Worm (Caenorhabditis elegans): ENCODE data around the gene sod-5.

The sod-5 gene

DNA sequence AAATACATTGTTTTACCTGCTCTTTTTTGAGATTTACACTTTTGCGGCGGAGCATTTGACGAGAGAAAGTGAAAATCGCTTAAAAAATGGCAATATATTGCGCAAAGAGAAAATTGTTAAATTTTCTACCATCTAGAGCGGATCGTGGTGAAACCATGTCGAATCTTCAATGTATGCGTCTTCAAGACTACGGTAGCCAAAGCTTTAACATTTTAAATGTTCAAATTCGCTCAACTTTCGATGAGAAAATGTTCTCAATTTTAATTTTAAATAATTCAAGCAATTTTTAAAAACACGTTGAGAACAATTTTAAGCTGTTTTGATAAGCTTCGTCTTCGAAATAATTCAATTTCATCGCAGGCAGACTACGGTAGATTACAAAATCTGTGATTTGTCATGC lies 42.9 kb downstream of the sod-5 start:
- TF ChIP-seq nhr-11 (tag; optimal IDR thresholded peaks at IDR 0.05): no peak
- TF ChIP-seq F37D6.2 (tag; optimal IDR thresholded peaks at IDR 0.05): no peak

ce11 chrII:4460851-4461250 lies 43.4 kb downstream of the sod-5 start, which contains the start of the genes T12C9.7 and vps-18:
TSS of gene T12C9.7 (minus strand) at chrII:4460951.
TSS of gene vps-18 (plus strand) at chrII:4461130.
- TF ChIP-seq daf-16 (GFP tag; optimal IDR thresholded peaks at IDR 0.05): no peak
- TF ChIP-seq daf-16 (tag; optimal IDR thresholded peaks at IDR 0.05): peak; percentile 5
- no peak for TF ChIP-seq hlh-30 (tag; optimal IDR thresholded peaks at IDR 0.05; ENCODE audit: insufficient read depth)

ce11 chrII:4462842-4463241 lies 45.4 kb downstream of the sod-5 start:
- no peak for TF ChIP-seq attf-4 (tag; optimal IDR thresholded peaks at IDR 0.05)
- TF ChIP-seq lin-1 (GFP tag; IDR thresholded peaks at IDR 0.05): no peak
- no peak for TF ChIP-seq lim-7 (GFP tag; IDR thresholded peaks at IDR 0.05)
- TF ChIP-seq F10B5.3 (tag; optimal IDR thresholded peaks at IDR 0.05): no peak
- no peak for TF ChIP-seq snpc-4 (tag; optimal IDR thresholded peaks at IDR 0.05)
- TF ChIP-seq nhr-25 (tag; optimal IDR thresholded peaks at IDR 0.05; ENCODE audit: borderline replicate concordance, insufficient read depth): no peak
- TF ChIP-seq mep-1 (tag; optimal IDR thresholded peaks at IDR 0.05): no peak
- TF ChIP-seq unc-62 (GFP tag; optimal IDR thresholded peaks at IDR 0.05 in 1 of 2): peak in 1 of 2 experiments; percentile 46
- TF ChIP-seq unc-62 (tag; optimal IDR thresholded peaks at IDR 0.05): no peak
- TF ChIP-seq pha-4 (GFP tag; IDR thresholded peaks at IDR 0.05): no peak
- no peak for TF ChIP-seq pha-4 (tag; optimal IDR thresholded peaks at IDR 0.05)
- TF ChIP-seq ztf-7 (tag; optimal IDR thresholded peaks at IDR 0.05): no peak
- no peak for TF ChIP-seq D1046.2 (GFP tag; IDR thresholded peaks at IDR 0.05)
- TF ChIP-seq jun-1 (tag; optimal IDR thresholded peaks at IDR 0.05): no peak
- TF ChIP-seq mdt-29 (GFP tag; IDR thresholded peaks at IDR 0.05): no peak
- TF ChIP-seq aha-1 (tag): peak; percentile 94

ce11 chrII:4467869-4468268 lies 50.4 kb downstream of the sod-5 start, which contains the start of gene W06B4.2:
TSS of gene W06B4.2 (plus strand) at chrII:4468169.
- TF ChIP-seq zfp-3 (GFP tag; conservative IDR thresholded peaks at IDR 0.05): no peak
- TF ChIP-seq tag-97 (GFP tag; IDR thresholded peaks at IDR 0.05): no peak
- TF ChIP-seq set-16 (GFP tag; IDR thresholded peaks at IDR 0.05): no peak
- no peak for TF ChIP-seq nhr-11 (tag; optimal IDR thresholded peaks at IDR 0.05)
- TF ChIP-seq hlh-11 (tag; optimal IDR thresholded peaks at IDR 0.05): no peak
- no peak for TF ChIP-seq pqm-1 (tag; optimal IDR thresholded peaks at IDR 0.05)
